Fruit fly (Drosophila melanogaster) whole organism, pupa: ENCODE results near the gene Cdc50.
A peak's percentile ranks its signal among the peaks of the same experiment; 100 is the strongest.

Experiments used
- CG10348 ChIP-seq: fragments of 200-800 bp; sonication (Bioruptor generic); IDR thresholded peaks from 2 replicates; pipeline ENCODE4 v1.3.6; 2022; ENCODE audit warnings: missing biosample characterization, missing genetic modification characterization
- CG12605 ChIP-seq: fragments of 200-800 bp; sonication (Bioruptor generic); IDR thresholded peaks from 2 replicates; pipeline ENCODE4 v1.3.6; 2022; ENCODE audit warnings: missing biosample characterization, missing genetic modification characterization
- CG13204 ChIP-seq: fragments of 200-800 bp; sonication (Bioruptor generic); optimal IDR thresholded peaks from 2 replicates; lab custom pipeline; 2018; ENCODE audit warnings: missing biosample characterization, mild to moderate bottlenecking, missing genetic modification characterization, moderate library complexity
- CG14655 ChIP-seq: fragments of 200-800 bp; sonication (Bioruptor generic); optimal IDR thresholded peaks from 3 replicates; lab custom pipeline; 2017; ENCODE audit warnings: mild to moderate bottlenecking, missing biosample characterization, missing genetic modification reagents, missing genetic modification characterization
- CG15710 ChIP-seq: fragments of 200-800 bp; sonication (Bioruptor generic); optimal IDR thresholded peaks from 2 replicates; lab custom pipeline; 2018; ENCODE audit warnings: missing biosample characterization, mild to moderate bottlenecking, missing genetic modification characterization, moderate library complexity
- CG17806 ChIP-seq: fragments of 200-800 bp; sonication (Bioruptor generic); optimal IDR thresholded peaks from 2 replicates; lab custom pipeline; 2018; ENCODE audit warnings: missing biosample characterization, mild to moderate bottlenecking, missing genetic modification characterization, moderate library complexity
- CG32121 ChIP-seq: fragments of 200-800 bp; sonication (Bioruptor generic); IDR thresholded peaks from 2 replicates; pipeline ENCODE4 v1.3.6; 2022; ENCODE audit warnings: missing biosample characterization, missing genetic modification characterization
- CG34367 ChIP-seq: fragments of 200-800 bp; sonication (Bioruptor generic); optimal IDR thresholded peaks from 2 replicates; lab custom pipeline; 2018; ENCODE audit warnings: missing biosample characterization, mild to moderate bottlenecking, missing genetic modification characterization
- CG4496 ChIP-seq: fragments of 200-800 bp; sonication (Bioruptor generic); IDR thresholded peaks from 3 replicates; pipeline ENCODE4 v1.3.6; 2022; ENCODE audit warnings: missing biosample characterization, missing genetic modification characterization
- CG8159 ChIP-seq: fragments of 200-800 bp; sonication (Bioruptor generic); optimal IDR thresholded peaks from 3 replicates; lab custom pipeline; 2018; ENCODE audit warnings: missing biosample characterization, mild to moderate bottlenecking, missing genetic modification characterization, moderate library complexity
- CG8301 ChIP-seq: fragments of 200-800 bp; sonication (Bioruptor generic); optimal IDR thresholded peaks from 2 replicates; lab custom pipeline; 2018; ENCODE audit warnings: missing biosample characterization, mild to moderate bottlenecking, missing genetic modification characterization
- CG9948 ChIP-seq: fragments of 200-800 bp; sonication (Bioruptor generic); optimal IDR thresholded peaks from 2 replicates; lab custom pipeline; 2018; ENCODE audit warnings: missing biosample characterization, mild to moderate bottlenecking, missing genetic modification characterization, moderate library complexity
- D1 ChIP-seq: fragments of 200-800 bp; sonication (Bioruptor generic); optimal IDR thresholded peaks from 2 replicates; lab custom pipeline; 2018; ENCODE audit warnings: missing biosample characterization, mild to moderate bottlenecking, missing genetic modification characterization, moderate library complexity
- EcR ChIP-seq: fragments of 200-800 bp; sonication (Bioruptor generic); optimal IDR thresholded peaks from 3 replicates; lab custom pipeline; 2019; ENCODE audit warnings: missing biosample characterization, missing genetic modification characterization, mild to moderate bottlenecking, moderate library complexity, missing genetic modification reagents
- Ets98B ChIP-seq: fragments of 200-800 bp; sonication (Bioruptor generic); IDR thresholded peaks from 2 replicates; pipeline ENCODE4 v1.3.6; 2022; ENCODE audit warnings: missing biosample characterization, missing genetic modification characterization
- Pif1A ChIP-seq: fragments of 200-800 bp; sonication (Bioruptor generic); optimal IDR thresholded peaks from 3 replicates; lab custom pipeline; 2016; ENCODE audit warnings: missing biosample characterization, missing genetic modification characterization
- Pif1B ChIP-seq: fragments of 200-800 bp; sonication (Bioruptor generic); optimal IDR thresholded peaks from 3 replicates; lab custom pipeline; 2016; ENCODE audit warnings: missing biosample characterization, missing genetic modification characterization
- Snoo ChIP-seq: fragments of 200-800 bp; sonication (Bioruptor generic); optimal IDR thresholded peaks from 3 replicates; lab custom pipeline; 2017; ENCODE audit warnings: missing biosample characterization, mild to moderate bottlenecking, missing genetic modification characterization, inconsistent platforms
- fd96Ca ChIP-seq: fragments of 200-800 bp; sonication (Bioruptor generic); IDR thresholded peaks from 3 replicates; pipeline ENCODE4 v1.3.6; 2022; ENCODE audit warnings: missing biosample characterization, missing genetic modification characterization
- gl ChIP-seq: fragments of 200-800 bp; sonication (Bioruptor generic); optimal IDR thresholded peaks from 2 replicates; lab custom pipeline; 2018; ENCODE audit warnings: missing biosample characterization, mild to moderate bottlenecking, missing genetic modification characterization
- rn ChIP-seq: fragments of 200-800 bp; sonication (Bioruptor generic); IDR thresholded peaks from 2 replicates; pipeline ENCODE4 v1.3.6; 2022; ENCODE audit warnings: missing biosample characterization, missing genetic modification characterization

Gene Cdc50

DNA sequence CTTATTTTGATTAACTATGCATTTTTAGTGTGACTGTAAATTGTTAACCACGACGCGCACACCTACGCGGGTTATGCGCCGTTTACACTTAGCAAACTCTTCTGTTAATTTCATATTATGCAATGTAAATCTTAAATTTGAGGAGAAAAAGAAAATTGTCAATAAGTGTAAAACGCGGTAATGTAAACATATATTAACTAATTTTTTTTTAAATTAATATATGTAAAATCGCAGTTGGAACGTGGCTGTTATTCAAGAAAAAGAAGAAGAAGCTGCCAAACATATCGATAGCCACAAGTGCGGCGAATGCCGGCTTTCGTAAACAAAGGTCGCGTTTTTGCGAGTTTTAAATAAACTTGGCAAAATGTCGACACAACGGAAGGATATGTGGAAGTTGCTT, 49.7 kb downstream of the Cdc50 start, which contains the start of the genes TH1 and mei-41:
TH1 (minus strand) TSS at position 42 of the 400 bp plus-strand sequence.
mei-41 (plus strand) TSS at position 302 of the 400 bp plus-strand sequence.
- peak; percentile 87 for TF ChIP-seq CG8159 (tag; lab: Kevin White, UChicago)
- TF ChIP-seq Pif1A (GFP tag; lab: Kevin White, UChicago): no peak
- no peak for TF ChIP-seq CG13204 (GFP tag; lab: Kevin White, UChicago)
- peak; percentile 88 for TF ChIP-seq CG15710 (tag; lab: Kevin White, UChicago)
- TF ChIP-seq rn (GFP tag; lab: Robert Waterston, UW): peak; percentile 87
- no peak for TF ChIP-seq EcR (GFP tag; lab: Kevin White, UChicago)
- peak; percentile 19 for TF ChIP-seq gl (tag; lab: Kevin White, UChicago)
- TF ChIP-seq CG9948 (tag; lab: Kevin White, UChicago): peak; percentile 82
- peak; percentile 79 for TF ChIP-seq CG12605
- TF ChIP-seq CG4496: peak; percentile 93
- no peak for TF ChIP-seq CG14655 (GFP tag; lab: Kevin White, UChicago)
- no peak for TF ChIP-seq CG8301
- TF ChIP-seq Ets98B: peak; percentile 92
- no peak for TF ChIP-seq D1 (tag; lab: Kevin White, UChicago)
- peak; percentile 94 for TF ChIP-seq CG32121 (GFP tag; lab: Robert Waterston, UW)
- no peak for TF ChIP-seq Pif1B
- peak; percentile 83 for TF ChIP-seq CG17806 (tag; lab: Kevin White, UChicago)
- peak; percentile 68 for TF ChIP-seq CG34367 (tag; lab: Kevin White, UChicago)
- peak; percentile 91 for TF ChIP-seq fd96Ca
- TF ChIP-seq CG10348 (GFP tag; lab: Robert Waterston, UW): peak; percentile 82
- no peak for TF ChIP-seq Snoo (tag; lab: Kevin White, UChicago)
